Fruit fly (Drosophila melanogaster) whole organism, prepupa: ENCODE data around the gene Rassf.

ENCODE experiments used
- CG11762 ChIP-seq: fragments of 200-800 bp; sonication (Bioruptor generic); optimal IDR thresholded peaks from 3 replicates; lab custom pipeline; 2016; ENCODE audit warnings: missing biosample characterization, missing genetic modification characterization; ENCODE audit not compliant: insufficient read depth
- CG4318 ChIP-seq: fragments of 200-800 bp; sonication (Bioruptor generic); optimal IDR thresholded peaks from 3 replicates; lab custom pipeline; 2017; ENCODE audit warnings: missing biosample characterization, mild to moderate bottlenecking, missing genetic modification characterization
- CG8319 ChIP-seq: fragments of 200-800 bp; sonication (Bioruptor generic); optimal IDR thresholded peaks from 3 replicates; lab custom pipeline; 2016; ENCODE audit warnings: missing biosample characterization, missing genetic modification characterization
- Eip93F ChIP-seq: fragments of 200-800 bp; sonication (Bioruptor generic); optimal IDR thresholded peaks from 2 replicates; lab custom pipeline; 2016; ENCODE audit warnings: missing biosample characterization, mild to moderate bottlenecking, missing genetic modification characterization
- Lpt ChIP-seq: fragments of 200-800 bp; sonication (Bioruptor generic); optimal IDR thresholded peaks from 3 replicates; lab custom pipeline; 2016; ENCODE audit warnings: missing biosample characterization, missing genetic modification characterization
- Smox ChIP-seq: fragments of 200-800 bp; sonication (Bioruptor generic); optimal IDR thresholded peaks from 3 replicates; lab custom pipeline; 2016; ENCODE audit warnings: missing biosample characterization, missing genetic modification characterization
- Sox14 ChIP-seq: fragments of 200-800 bp; sonication (Bioruptor generic); optimal IDR thresholded peaks from 3 replicates; lab custom pipeline; 2016; ENCODE audit warnings: missing biosample characterization, missing genetic modification characterization
- cyc ChIP-seq: fragments of 200-800 bp; sonication (Bioruptor generic); optimal IDR thresholded peaks from 3 replicates; lab custom pipeline; 2016; ENCODE audit warnings: missing biosample characterization, missing genetic modification characterization
- dsx ChIP-seq: fragments of 200-800 bp; optimal IDR thresholded peaks from 3 replicates; lab custom pipeline; 2019; ENCODE audit warnings: missing biosample characterization, mild to moderate bottlenecking, missing genetic modification characterization, moderate library complexity; ENCODE audit not compliant: poor library complexity, severe bottlenecking
- pdm3 ChIP-seq: fragments of 200-800 bp; sonication (Bioruptor generic); optimal IDR thresholded peaks from 3 replicates; lab custom pipeline; 2016; ENCODE audit warnings: missing biosample characterization, missing genetic modification characterization

DNA sequence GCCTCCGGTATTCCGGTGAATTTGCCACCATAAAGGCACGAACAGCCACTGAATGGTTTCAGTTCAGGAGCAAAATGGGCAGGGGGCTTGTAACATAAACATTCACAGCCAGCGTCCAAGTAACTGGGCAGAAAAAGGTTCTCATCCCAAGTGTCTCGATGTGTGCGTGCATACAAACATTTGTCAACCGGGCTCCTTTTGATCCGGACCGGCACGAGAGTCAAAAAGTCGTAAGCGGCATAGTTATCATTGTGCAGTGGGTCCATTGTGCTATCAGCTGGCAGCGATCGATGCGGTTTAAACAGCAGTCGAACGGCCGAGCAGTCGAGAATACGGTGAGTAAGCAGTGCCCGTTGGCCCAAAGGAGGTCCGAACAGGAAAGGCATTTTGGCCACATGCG, 27.9 kb upstream of the Rassf start:
- TF ChIP-seq dsx (GFP tag; lab: Kevin White, UChicago) (no peak), CG8319 (GFP tag; lab: Kevin White, UChicago) (no peak), Smox (GFP tag; lab: Kevin White, UChicago) (no peak), CG4318 (GFP tag; lab: Kevin White, UChicago) (no peak), Sox14 (GFP tag; lab: Kevin White, UChicago) (no peak), Lpt (GFP tag; lab: Kevin White, UChicago) (no peak), pdm3 (GFP tag; lab: Kevin White, UChicago) (no peak), Eip93F (GFP tag; lab: Kevin White, UChicago) (no peak), cyc (GFP tag; lab: Kevin White, UChicago) (no peak), CG11762 (GFP tag; lab: Kevin White, UChicago) (no peak)
